Worm (Caenorhabditis elegans): ENCODE measurements around the gene tbb-6.

- no peak for TF ChIP-seq ceh-58 (GFP tag; IDR thresholded peaks at IDR 0.05)
- TF ChIP-seq attf-5 (GFP tag; optimal IDR thresholded peaks at IDR 0.05) = no peak
- TF ChIP-seq die-1 (tag; optimal IDR thresholded peaks at IDR 0.05) = no peak
- TF ChIP-seq dpff-1 (tag; optimal IDR thresholded peaks at IDR 0.05) = no peak
- no peak for TF ChIP-seq pha-4 (tag; optimal IDR thresholded peaks at IDR 0.05)
Measured at ce11 chrV:12287667-12288066, 26.3 kb downstream of the tbb-6 start.
